Worm (Caenorhabditis elegans) whole organism, mixed stage, embryonic: Measurements from ENCODE around the gene dhhc-10.

Source experiments
- ces-1 ChIP-seq: fragments of 150-350 bp; optimal IDR thresholded peaks from 2 replicates; lab custom pipeline; 2014; ENCODE audit warnings: missing biosample characterization, missing genetic modification reagents, missing genetic modification characterization
- lin-13 ChIP-seq: fragments of 150-350 bp; optimal IDR thresholded peaks from 2 replicates; lab custom pipeline; 2014; ENCODE audit warnings: missing biosample characterization, missing genetic modification characterization
- mls-2 ChIP-seq: sonication (generic microtip); optimal IDR thresholded peaks from 2 replicates; lab custom pipeline; 2016; ENCODE audit warnings: mild to moderate bottlenecking, missing genetic modification characterization, moderate library complexity, missing compliant biosample characterization
- nhr-237 ChIP-seq: fragments of 150-350 bp; optimal IDR thresholded peaks from 2 replicates; lab custom pipeline; 2014; ENCODE audit warnings: missing biosample characterization, missing genetic modification characterization
- nhr-28 ChIP-seq: fragments of 150-350 bp; optimal IDR thresholded peaks from 2 replicates; lab custom pipeline; 2014; ENCODE audit warnings: missing biosample characterization, missing genetic modification characterization
- snpc-4 ChIP-seq: fragments of 150-350 bp; optimal IDR thresholded peaks from 2 replicates; lab custom pipeline; 2014; ENCODE audit warnings: missing biosample characterization, missing genetic modification characterization
- unc-62 ChIP-seq: fragments of 150-350 bp; optimal IDR thresholded peaks from 2 replicates; lab custom pipeline; 2014; ENCODE audit warnings: missing biosample characterization, missing genetic modification reagents, missing genetic modification characterization

DNA sequence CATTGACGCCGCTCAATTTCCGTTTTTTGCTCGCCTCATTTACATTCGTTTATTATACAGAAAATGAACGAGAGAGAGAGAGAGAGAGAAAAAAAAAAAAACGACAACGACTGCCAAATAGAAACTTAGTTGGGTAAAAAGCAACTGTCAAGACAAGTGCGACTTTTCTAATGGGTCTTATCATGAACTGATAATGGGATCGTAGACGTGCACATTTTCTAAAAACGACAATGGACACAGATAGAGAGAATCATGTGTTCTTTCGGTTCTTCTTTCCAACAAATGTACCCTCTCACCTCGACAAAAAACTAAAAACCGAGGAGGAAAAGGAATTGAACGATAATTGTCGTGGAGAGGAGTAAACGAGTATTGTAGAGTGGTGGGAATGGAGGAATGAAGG is 6.9 kb upstream of the dhhc-10 start:
- TF ChIP-seq nhr-237 (tag; lab: Kevin White, UChicago) (no peak), snpc-4 (no peak), nhr-28 (tag; lab: Kevin White, UChicago) (no peak), ces-1 (GFP tag; lab: Kevin White, UChicago) (no peak), lin-13 (tag; lab: Kevin White, UChicago) (no peak), unc-62 (no peak), mls-2 (no peak)
